Worm (Caenorhabditis elegans) whole organism, early embryonic: ENCODE results near the gene F01D5.7.

ENCODE experiments used
- aly-1 ChIP-seq: sonication (generic microtip); optimal IDR thresholded peaks from 2 replicates; lab custom pipeline; 2016; ENCODE audit warnings: missing genetic modification characterization, missing compliant biosample characterization
- ama-1 ChIP-seq: fragments of 150-350 bp; optimal IDR thresholded peaks from 2 replicates; lab custom pipeline; 2014
- ets-7 ChIP-seq: sonication (generic microtip); optimal IDR thresholded peaks from 2 replicates; lab custom pipeline; 2016; ENCODE audit warnings: missing genotype, missing genetic modification characterization, missing compliant biosample characterization
- flt-1 ChIP-seq: fragments of 200-800 bp; sonication (Bioruptor generic); IDR thresholded peaks from 2 replicates; pipeline ENCODE4 v1.3.6; 2022; ENCODE audit warnings: missing genetic modification characterization, missing compliant biosample characterization
- pes-1 ChIP-seq: fragments of 200-800 bp; sonication (Bioruptor generic); IDR thresholded peaks from 2 replicates; pipeline ENCODE4 v1.3.6; 2022; ENCODE audit warnings: missing genetic modification reagents, missing genetic modification characterization, missing compliant biosample characterization
- scrt-1 ChIP-seq: fragments of 200-800 bp; sonication (Bioruptor generic); IDR thresholded peaks from 2 replicates; pipeline ENCODE4 v1.3.6; 2022; ENCODE audit warnings: missing genetic modification characterization, missing compliant biosample characterization
- sea-1 ChIP-seq: fragments of 200-800 bp; sonication (Bioruptor generic); conservative IDR thresholded peaks from 2 replicates; pipeline ENCODE4 v1.3.6; 2022; ENCODE audit warnings: missing genetic modification characterization, missing compliant biosample characterization
- tbx-11 ChIP-seq: fragments of 200-800 bp; sonication (Bioruptor generic); IDR thresholded peaks from 2 replicates; pipeline ENCODE4 v1.3.6; 2022; ENCODE audit warnings: missing genetic modification characterization, missing compliant biosample characterization
- tbx-37 ChIP-seq: fragments of 200-800 bp; sonication (Bioruptor generic); conservative IDR thresholded peaks from 2 replicates; pipeline ENCODE4 v1.3.6; 2022; ENCODE audit warnings: missing genetic modification reagents, missing genetic modification characterization, missing compliant biosample characterization

DNA sequence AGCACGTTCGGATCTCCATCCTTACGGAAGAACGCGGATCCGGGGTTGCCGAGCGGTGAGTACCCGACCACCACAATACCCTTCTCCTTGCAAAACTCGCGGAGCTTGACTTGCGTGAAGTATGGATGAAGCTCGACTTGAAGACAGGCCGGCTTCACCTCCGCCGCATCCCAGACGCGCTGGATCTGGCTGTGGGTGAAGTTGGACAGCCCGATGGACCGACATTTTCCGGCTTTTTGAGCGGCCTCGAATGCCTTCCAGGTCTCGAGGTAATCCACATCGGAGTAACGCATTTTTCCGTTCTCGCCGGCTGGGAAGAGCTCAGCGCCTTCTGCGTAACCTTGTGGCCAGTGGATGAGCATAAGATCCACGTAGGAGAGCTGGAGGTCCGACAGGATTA, 36.3 kb upstream of the F01D5.7 start:
- no peak for TF ChIP-seq pes-1 (GFP tag; lab: Robert Waterston, UW)
- TF ChIP-seq ama-1, result no peak
- no peak for TF ChIP-seq flt-1
- TF ChIP-seq ets-7 (tag; lab: Kevin White, UChicago), result no peak
- TF ChIP-seq sea-1 (GFP tag; lab: Robert Waterston, UW), result no peak
- TF ChIP-seq tbx-11, result no peak
- no peak for TF ChIP-seq tbx-37 (GFP tag; lab: Robert Waterston, UW)
- no peak for TF ChIP-seq aly-1 (tag; lab: Kevin White, UChicago)
- no peak for TF ChIP-seq scrt-1 (GFP tag; lab: Robert Waterston, UW)
